Worm (Caenorhabditis elegans) whole organism, midembryonic: ENCODE measurements around the gene C31E10.5.

ENCODE experiments used
- T22C8.4 ChIP-seq: fragments of 200-800 bp; sonication (Bioruptor generic); IDR thresholded peaks from 2 replicates; pipeline ENCODE4 v1.3.6; 2022; ENCODE audit warnings: missing genetic modification characterization, missing compliant biosample characterization
- cog-1 ChIP-seq: sonication (generic microtip); optimal IDR thresholded peaks from 2 replicates; lab custom pipeline; 2016; ENCODE audit warnings: missing genetic modification characterization, missing compliant biosample characterization
- flt-1 ChIP-seq: fragments of 200-800 bp; sonication (Bioruptor generic); IDR thresholded peaks from 2 replicates; pipeline ENCODE4 v1.3.6; 2022; ENCODE audit warnings: missing genetic modification characterization, missing compliant biosample characterization
- med-1 ChIP-seq: sonication (generic microtip); optimal IDR thresholded peaks from 2 replicates; lab custom pipeline; 2017; ENCODE audit warnings: missing genetic modification characterization, mild to moderate bottlenecking, missing compliant biosample characterization, antibody characterized with exemption, missing genetic modification reagents; ENCODE audit not compliant: insufficient read depth
- ref-1 ChIP-seq: fragments of 200-800 bp; sonication (Bioruptor generic); conservative IDR thresholded peaks from 2 replicates; pipeline ENCODE4 v1.3.6; 2022; ENCODE audit warnings: missing genetic modification reagents, missing genetic modification characterization, missing compliant biosample characterization
- tab-1 ChIP-seq: fragments of 200-800 bp; sonication (Bioruptor generic); IDR thresholded peaks from 2 replicates; pipeline ENCODE4 v1.3.6; 2022; ENCODE audit warnings: missing genetic modification characterization, missing compliant biosample characterization
- ztf-23 ChIP-seq: fragments of 200-800 bp; sonication (Bioruptor generic); IDR thresholded peaks from 2 replicates; pipeline ENCODE4 v1.3.6; 2022; ENCODE audit warnings: missing genetic modification reagents, missing genetic modification characterization, missing compliant biosample characterization
- ztf-29 ChIP-seq: fragments of 200-800 bp; sonication (Bioruptor generic); IDR thresholded peaks from 2 replicates; pipeline ENCODE4 v1.3.6; 2022; ENCODE audit warnings: missing genetic modification reagents, missing genetic modification characterization, missing compliant biosample characterization

DNA sequence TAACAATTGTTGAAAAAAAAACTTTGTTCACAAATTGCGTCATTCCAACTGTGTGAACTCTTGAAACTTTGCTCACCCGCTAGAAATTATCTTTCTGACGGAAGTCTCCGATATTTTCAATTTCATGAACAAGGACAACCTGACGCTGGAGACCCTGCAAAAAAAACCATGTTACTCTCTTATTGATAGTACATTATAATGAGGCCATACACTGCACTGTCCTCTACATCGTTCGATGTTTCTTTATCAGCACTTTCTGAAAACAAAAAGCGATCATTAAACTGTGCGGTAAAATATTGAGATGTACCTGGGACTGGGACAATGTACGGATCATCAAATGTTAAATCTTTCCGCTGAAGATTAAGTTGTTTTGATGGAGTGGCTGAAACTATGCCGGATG is 7.9 kb upstream of the C31E10.5 start:
- TF ChIP-seq flt-1 (no peak), tab-1 (GFP tag; lab: Robert Waterston, UW) (no peak), med-1 (GFP tag; lab: Kevin White, UChicago) (no peak), ztf-23 (GFP tag; lab: Robert Waterston, UW) (no peak), ref-1 (no peak), ztf-29 (GFP tag; lab: Robert Waterston, UW) (no peak), T22C8.4 (GFP tag; lab: Robert Waterston, UW) (no peak), cog-1 (tag; lab: Kevin White, UChicago) (no peak)
